Worm (Caenorhabditis elegans) whole organism, midembryonic: ENCODE results near the gene mec-9.

ENCODE experiments used
- T22C8.4 ChIP-seq: fragments of 200-800 bp; sonication (Bioruptor generic); IDR thresholded peaks from 2 replicates; pipeline ENCODE4 v1.3.6; 2022; ENCODE audit warnings: missing genetic modification characterization, missing compliant biosample characterization
- flt-1 ChIP-seq: fragments of 200-800 bp; sonication (Bioruptor generic); IDR thresholded peaks from 2 replicates; pipeline ENCODE4 v1.3.6; 2022; ENCODE audit warnings: missing genetic modification characterization, missing compliant biosample characterization

- TF ChIP-seq flt-1 (GFP tag; lab: Robert Waterston, UW) (no peak), T22C8.4 (GFP tag; lab: Robert Waterston, UW) (no peak)
Observed at ce11 chrV:9924389-9924788, 9.5 kb upstream of the mec-9 start.
